Worm (Caenorhabditis elegans): ENCODE data around the gene srlf-35.

DNA sequence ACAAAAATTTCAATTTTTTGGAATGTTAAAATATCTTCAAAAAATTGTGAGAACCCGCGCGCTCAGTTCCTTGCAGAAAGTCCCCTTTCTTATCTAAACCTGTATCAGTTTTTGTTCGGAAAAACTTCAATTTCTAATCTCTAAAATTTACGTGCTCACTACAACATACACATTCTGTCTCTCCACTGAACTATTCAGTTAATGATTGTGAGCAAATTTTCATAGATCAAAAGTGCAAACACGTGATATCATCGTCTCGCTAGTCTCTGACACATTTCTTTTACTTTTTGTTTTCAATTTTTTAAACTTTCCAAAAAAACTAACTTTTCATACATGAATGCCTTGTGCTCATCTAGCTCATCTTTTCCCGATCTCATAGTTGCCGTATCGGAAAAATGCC is 44.4 kb upstream of the srlf-35 start, which contains the start of gene nhr-203:
- no peak for TF ChIP-seq lsy-2 (tag; optimal IDR thresholded peaks at IDR 0.05)
- TF ChIP-seq jun-1 (tag; optimal IDR thresholded peaks at IDR 0.05), result no peak
- TF ChIP-seq nhr-85 (tag), result no peak
- TF ChIP-seq nhr-77 (tag; optimal IDR thresholded peaks at IDR 0.05), result no peak
- no peak for TF ChIP-seq unc-86 (tag; optimal IDR thresholded peaks at IDR 0.05)

All from whole organism, L1 larva.